Worm (Caenorhabditis elegans) whole organism, early embryonic: ENCODE results near the gene C03H5.4.

Experiments
- B0310.2 ChIP-seq: sonication (generic microtip); optimal IDR thresholded peaks from 2 replicates; lab custom pipeline; 2016; ENCODE audit warnings: mild to moderate bottlenecking, missing genetic modification characterization, missing compliant biosample characterization
- F13C5.2 ChIP-seq: sonication (generic microtip); optimal IDR thresholded peaks from 2 replicates; lab custom pipeline; 2017; ENCODE audit warnings: mild to moderate bottlenecking, missing genetic modification characterization, inconsistent platforms, missing compliant biosample characterization
- ceh-13 ChIP-seq: fragments of 200-800 bp; sonication (Bioruptor generic); optimal IDR thresholded peaks from 2 replicates; lab custom pipeline; 2018; ENCODE audit warnings: mild to moderate bottlenecking, missing genetic modification characterization, missing compliant biosample characterization
- ceh-36 ChIP-seq: sonication (generic microtip); optimal IDR thresholded peaks from 2 replicates; lab custom pipeline; 2016; ENCODE audit warnings: missing genetic modification characterization, inconsistent platforms, missing compliant biosample characterization
- hmg-4 ChIP-seq: fragments of 200-800 bp; sonication (Bioruptor generic); optimal IDR thresholded peaks from 2 replicates; lab custom pipeline; 2018; ENCODE audit warnings: mild to moderate bottlenecking, missing genetic modification characterization, missing compliant biosample characterization
- pes-1 ChIP-seq: fragments of 200-800 bp; sonication (Bioruptor generic); IDR thresholded peaks from 2 replicates; pipeline ENCODE4 v1.3.6; 2022; ENCODE audit warnings: missing genetic modification reagents, missing genetic modification characterization, missing compliant biosample characterization
- scrt-1 ChIP-seq: fragments of 200-800 bp; sonication (Bioruptor generic); IDR thresholded peaks from 2 replicates; pipeline ENCODE4 v1.3.6; 2022; ENCODE audit warnings: missing genetic modification characterization, missing compliant biosample characterization
- tbx-11 ChIP-seq: fragments of 200-800 bp; sonication (Bioruptor generic); IDR thresholded peaks from 2 replicates; pipeline ENCODE4 v1.3.6; 2022; ENCODE audit warnings: missing genetic modification characterization, missing compliant biosample characterization

- TF ChIP-seq tbx-11: no peak
- TF ChIP-seq F13C5.2 (tag; lab: Kevin White, UChicago): no peak
- TF ChIP-seq scrt-1: no peak
- no peak for TF ChIP-seq ceh-13 (GFP tag; lab: Kevin White, UChicago)
- TF ChIP-seq ceh-36 (tag; lab: Kevin White, UChicago): no peak
- TF ChIP-seq pes-1 (GFP tag; lab: Robert Waterston, UW): no peak
- no peak for TF ChIP-seq hmg-4
- TF ChIP-seq B0310.2 (tag; lab: Kevin White, UChicago): no peak
These were observed 12.8 kb downstream of the C03H5.4 start for ce11 chrII:387844-388355.
